Worm (Caenorhabditis elegans) whole organism, late embryonic: Measurements from ENCODE around the gene glr-4.

Experiments used
- C38D4.7 ChIP-seq: fragments of 200-800 bp; sonication (Bioruptor generic); optimal IDR thresholded peaks from 2 replicates; lab custom pipeline; 2018; ENCODE audit warnings: mild to moderate bottlenecking, missing genetic modification characterization, moderate library complexity, missing compliant biosample characterization
- K02D7.2 ChIP-seq: sonication (generic microtip); optimal IDR thresholded peaks from 2 replicates; lab custom pipeline; 2017; ENCODE audit warnings: mild to moderate bottlenecking, missing genetic modification characterization, missing compliant biosample characterization
- T23F11.4 ChIP-seq: fragments of 200-800 bp; sonication (Bioruptor generic); optimal IDR thresholded peaks from 2 replicates; lab custom pipeline; 2018; ENCODE audit warnings: mild to moderate bottlenecking, missing genetic modification characterization, missing compliant biosample characterization
- Y22D7AL.16 ChIP-seq: sonication (generic microtip); optimal IDR thresholded peaks from 2 replicates; lab custom pipeline; 2016; ENCODE audit warnings: missing genetic modification characterization, missing compliant biosample characterization
- ama-1 ChIP-seq: fragments of 150-350 bp; optimal IDR thresholded peaks from 2 replicates; lab custom pipeline; 2014
- ceh-14 ChIP-seq: sonication (generic microtip); optimal IDR thresholded peaks from 2 replicates; lab custom pipeline; 2016; ENCODE audit warnings: missing genotype, missing genetic modification characterization, missing compliant biosample characterization
- ceh-2 ChIP-seq: sonication (generic microtip); optimal IDR thresholded peaks from 2 replicates; lab custom pipeline; 2016; ENCODE audit warnings: missing genotype, missing genetic modification characterization, missing compliant biosample characterization
- ceh-31 ChIP-seq: sonication (generic microtip); optimal IDR thresholded peaks from 2 replicates; lab custom pipeline; 2016; ENCODE audit warnings: missing genetic modification characterization, missing compliant biosample characterization
- ceh-34 ChIP-seq: sonication (generic microtip); optimal IDR thresholded peaks from 2 replicates; lab custom pipeline; 2016; ENCODE audit warnings: mild to moderate bottlenecking, missing genetic modification characterization, missing compliant biosample characterization
- ceh-45 ChIP-seq: fragments of 200-800 bp; sonication (Bioruptor generic); IDR thresholded peaks from 2 replicates; pipeline ENCODE4 v1.3.6; 2022; ENCODE audit warnings: missing genetic modification reagents, missing genetic modification characterization, missing compliant biosample characterization
- ceh-48 ChIP-seq: sonication (generic microtip); optimal IDR thresholded peaks from 2 replicates; lab custom pipeline; 2016; ENCODE audit warnings: missing genetic modification characterization, inconsistent platforms, missing compliant biosample characterization
- ceh-9 ChIP-seq: sonication (generic microtip); optimal IDR thresholded peaks from 2 replicates; lab custom pipeline; 2016; ENCODE audit warnings: mild to moderate bottlenecking, missing genetic modification characterization, inconsistent platforms, missing compliant biosample characterization
- dmd-4 ChIP-seq: sonication (generic microtip); optimal IDR thresholded peaks from 2 replicates; lab custom pipeline; 2016; ENCODE audit warnings: borderline replicate concordance, missing genetic modification characterization, missing compliant biosample characterization
- elt-4 ChIP-seq: sonication (generic microtip); optimal IDR thresholded peaks from 2 replicates; lab custom pipeline; 2016; ENCODE audit warnings: missing genetic modification characterization, missing compliant biosample characterization
- ets-4 ChIP-seq: sonication (generic microtip); optimal IDR thresholded peaks from 2 replicates; lab custom pipeline; 2016; ENCODE audit warnings: missing genetic modification characterization, missing compliant biosample characterization
- fkh-10 ChIP-seq: fragments of 150-350 bp; optimal IDR thresholded peaks from 2 replicates; lab custom pipeline; 2014; ENCODE audit warnings: missing biosample characterization, missing genetic modification reagents, missing genetic modification characterization
- fkh-6 ChIP-seq: sonication (generic microtip); optimal IDR thresholded peaks from 2 replicates; lab custom pipeline; 2016; ENCODE audit warnings: missing genetic modification characterization, missing compliant biosample characterization
- hlh-6 ChIP-seq: sonication (generic microtip); optimal IDR thresholded peaks from 2 replicates; lab custom pipeline; 2016; ENCODE audit warnings: missing genotype, missing genetic modification characterization, missing compliant biosample characterization
- mec-3 ChIP-seq: sonication (generic microtip); optimal IDR thresholded peaks from 2 replicates; lab custom pipeline; 2016; ENCODE audit warnings: borderline replicate concordance, missing genetic modification characterization, missing compliant biosample characterization
- nfya-1 ChIP-seq: sonication (generic microtip); optimal IDR thresholded peaks from 2 replicates; lab custom pipeline; 2017; ENCODE audit warnings: missing genetic modification characterization, mild to moderate bottlenecking, missing compliant biosample characterization, antibody characterized with exemption, moderate library complexity
- nhr-11 ChIP-seq: fragments of 150-350 bp; optimal IDR thresholded peaks from 2 replicates; lab custom pipeline; 2014; ENCODE audit warnings: missing biosample characterization, missing genetic modification characterization
- npax-4 ChIP-seq: sonication (generic microtip); optimal IDR thresholded peaks from 2 replicates; lab custom pipeline; 2016; ENCODE audit warnings: missing genetic modification characterization, missing compliant biosample characterization
- odd-2 ChIP-seq: sonication (generic microtip); optimal IDR thresholded peaks from 2 replicates; lab custom pipeline; 2017; ENCODE audit warnings: antibody characterized with exemption, mild to moderate bottlenecking, missing genetic modification characterization, missing compliant biosample characterization
- pat-9 ChIP-seq: fragments of 200-800 bp; sonication (Bioruptor generic); optimal IDR thresholded peaks from 2 replicates; lab custom pipeline; 2018; ENCODE audit warnings: mild to moderate bottlenecking, missing genetic modification characterization, moderate library complexity, missing compliant biosample characterization
- pax-1 ChIP-seq: fragments of 150-350 bp; optimal IDR thresholded peaks from 2 replicates; lab custom pipeline; 2014; ENCODE audit warnings: missing biosample characterization, missing genetic modification characterization
- pha-2 ChIP-seq: sonication (generic microtip); optimal IDR thresholded peaks from 2 replicates; lab custom pipeline; 2017; ENCODE audit warnings: mild to moderate bottlenecking, missing genetic modification characterization, missing compliant biosample characterization
- pha-4 ChIP-seq: fragments of 150-350 bp; optimal IDR thresholded peaks from 2 replicates; lab custom pipeline; 2018; ENCODE audit warnings: missing biosample characterization, missing genetic modification reagents, missing genetic modification characterization
- rnt-1 ChIP-seq: sonication (generic microtip); optimal IDR thresholded peaks from 2 replicates; lab custom pipeline; 2016; ENCODE audit warnings: missing genetic modification characterization, missing compliant biosample characterization
- sdc-2 ChIP-seq: sonication (generic microtip); optimal IDR thresholded peaks from 2 replicates; lab custom pipeline; 2016; ENCODE audit warnings: missing genotype, missing genetic modification characterization, missing compliant biosample characterization
- syd-9 ChIP-seq: sonication (generic microtip); optimal IDR thresholded peaks from 2 replicates; lab custom pipeline; 2016; ENCODE audit warnings: mild to moderate bottlenecking, missing genetic modification characterization, moderate library complexity, missing compliant biosample characterization
- tbx-2 ChIP-seq: sonication (generic microtip); optimal IDR thresholded peaks from 2 replicates; lab custom pipeline; 2016; ENCODE audit warnings: missing genetic modification characterization, missing compliant biosample characterization
- tbx-7 ChIP-seq: sonication (generic microtip); optimal IDR thresholded peaks from 2 replicates; lab custom pipeline; 2016; ENCODE audit warnings: missing genotype, missing genetic modification characterization, missing compliant biosample characterization
- ttx-3 ChIP-seq: sonication (generic microtip); optimal IDR thresholded peaks from 2 replicates; lab custom pipeline; 2016; ENCODE audit warnings: missing genetic modification reagents, missing genetic modification characterization, missing compliant biosample characterization
- unc-3 ChIP-seq, 2 experiments: fragments of 200-800 bp in 1 of 2; sonication (Bioruptor generic) in 1 of 2; sonication (generic microtip) in 1 of 2; conservative IDR thresholded peaks in 1 of 2; optimal IDR thresholded peaks in 1 of 2; 2 replicates each; pipeline versions ENCODE4 v1.3.6 to Lab custom; 2016 to 2022; ENCODE audit warnings: missing compliant biosample characterization in 2 of 2, missing genetic modification characterization in 2 of 2, missing genetic modification reagents in 1 of 2
- unc-42 ChIP-seq: sonication (generic microtip); optimal IDR thresholded peaks from 2 replicates; lab custom pipeline; 2016; ENCODE audit warnings: missing genotype, missing genetic modification characterization, missing compliant biosample characterization
- unc-55 ChIP-seq: sonication (generic microtip); optimal IDR thresholded peaks from 2 replicates; lab custom pipeline; 2017; ENCODE audit warnings: missing biosample characterization, missing genetic modification reagents, missing genetic modification characterization
- unc-86 ChIP-seq: sonication (generic microtip); optimal IDR thresholded peaks from 2 replicates; lab custom pipeline; 2016; ENCODE audit warnings: missing genetic modification characterization, missing compliant biosample characterization

The glr-4 gene

ce11 chrII:7814915-7815314 is 20.8 kb upstream of the glr-4 start:
- TF ChIP-seq unc-86 (no peak), sdc-2 (tag; lab: Kevin White, UChicago) (no peak), pat-9 (no peak), ets-4 (no peak), C38D4.7 (no peak), hlh-6 (tag; lab: Kevin White, UChicago) (no peak), tbx-7 (tag; lab: Kevin White, UChicago) (no peak), dmd-4 (tag; lab: Kevin White, UChicago) (no peak), pax-1 (tag; lab: Kevin White, UChicago) (no peak), pha-2 (tag; lab: Kevin White, UChicago) (no peak), ceh-48 (tag; lab: Kevin White, UChicago) (no peak), odd-2 (tag; lab: Kevin White, UChicago) (no peak)

ce11 chrII:7814215-7814614 is 20.1 kb upstream of the glr-4 start:
- TF ChIP-seq elt-4 (tag; lab: Kevin White, UChicago), result no peak
- TF ChIP-seq ama-1 (lab: Kevin White, UChicago), result no peak
- TF ChIP-seq rnt-1, result no peak
- no peak for TF ChIP-seq T23F11.4 (GFP tag; lab: Kevin White, UChicago)
- TF ChIP-seq unc-42 (tag; lab: Kevin White, UChicago), result peak; percentile 42
- TF ChIP-seq ceh-31, result peak; percentile 46
- peak; percentile 11 for TF ChIP-seq pha-2 (tag; lab: Kevin White, UChicago)
- TF ChIP-seq ttx-3, result no peak
- no peak for TF ChIP-seq ceh-9 (tag; lab: Kevin White, UChicago)
- no peak for TF ChIP-seq syd-9 (tag; lab: Kevin White, UChicago)
- no peak for TF ChIP-seq nhr-11 (tag; lab: Kevin White, UChicago)
- TF ChIP-seq fkh-10, result no peak
- no peak for TF ChIP-seq mec-3 (tag; lab: Kevin White, UChicago)
- no peak for TF ChIP-seq Y22D7AL.16 (tag; lab: Kevin White, UChicago)
- peak; percentile 69 for TF ChIP-seq ceh-14 (tag; lab: Kevin White, UChicago)
- no peak for TF ChIP-seq ceh-34
- TF ChIP-seq ceh-2 (tag; lab: Kevin White, UChicago), result no peak
- peak; percentile 23 for TF ChIP-seq nfya-1 (tag; lab: Kevin White, UChicago)
- no peak for TF ChIP-seq pha-4 (tag; lab: Kevin White, UChicago)
- TF ChIP-seq ceh-45 (GFP tag; lab: Robert Waterston, UW), result no peak
- no peak for TF ChIP-seq fkh-6 (tag; lab: Kevin White, UChicago)
- TF ChIP-seq pat-9, result no peak
- peak; percentile 20 for TF ChIP-seq tbx-2 (tag; lab: Kevin White, UChicago)
- TF ChIP-seq unc-55 (GFP tag; lab: Kevin White, UChicago), result peak; percentile 74

ce11 chrII:7813645-7814044 is 19.5 kb upstream of the glr-4 start:
- no peak for TF ChIP-seq npax-4
- no peak for TF ChIP-seq pha-2 (tag; lab: Kevin White, UChicago)
- no peak for TF ChIP-seq unc-3 (GFP tag; conservative IDR thresholded peaks at IDR 0.05; lab: Robert Waterston, UW)
- TF ChIP-seq unc-3 (tag; optimal IDR thresholded peaks at IDR 0.05; lab: Kevin White, UChicago), result no peak

ce11 chrII:7813237-7813636 is 19.1 kb upstream of the glr-4 start:
- TF ChIP-seq ceh-31 (peak; percentile 27), K02D7.2 (no peak)
